Worm (Caenorhabditis elegans): ENCODE measurements around the gene srx-120.

DNA sequence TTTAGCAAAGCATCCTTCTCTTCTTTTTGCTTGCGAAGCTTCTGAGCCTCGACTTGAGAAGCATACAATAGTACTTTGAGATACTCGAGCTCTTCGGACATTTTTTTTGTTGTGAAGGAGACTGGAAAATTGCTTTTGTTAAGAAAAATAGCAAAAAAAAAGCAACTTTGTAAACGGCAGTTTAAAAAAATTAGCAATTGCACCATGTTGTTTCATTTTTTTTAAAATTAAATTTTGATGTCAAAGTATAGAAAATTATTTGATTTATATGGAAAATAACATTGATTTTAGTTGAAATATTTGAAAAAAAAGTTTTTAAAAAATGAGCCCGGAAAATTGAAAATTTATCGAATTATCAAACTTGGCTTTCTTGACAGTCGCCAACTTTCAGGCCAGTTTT, 43.6 kb downstream of the srx-120 start, which contains the start of gene Y38E10A.3:
- TF ChIP-seq ceh-28 (tag; optimal IDR thresholded peaks at IDR 0.05) (no peak), lir-3 (tag; optimal IDR thresholded peaks at IDR 0.05) (no peak), pqm-1 (tag; optimal IDR thresholded peaks at IDR 0.05) (no peak), unc-62 (GFP tag; optimal IDR thresholded peaks at IDR 0.05 in 1 of 2) (no peak), unc-62 (tag; optimal IDR thresholded peaks at IDR 0.05) (no peak)

All from whole organism, L4 larva.